Worm (Caenorhabditis elegans) whole organism, L3 larva: ENCODE measurements around the gene tph-1.

Experiments used
- R02D3.7 ChIP-seq: fragments of 150-350 bp; optimal IDR thresholded peaks from 2 replicates; lab custom pipeline; 2014; ENCODE audit warnings: missing biosample characterization, missing genetic modification characterization
- ZK546.5 ChIP-seq: sonication (generic microtip); optimal IDR thresholded peaks from 2 replicates; lab custom pipeline; 2017; ENCODE audit warnings: missing biosample characterization, missing genetic modification characterization
- aly-2 ChIP-seq: fragments of 150-350 bp; optimal IDR thresholded peaks from 2 replicates; lab custom pipeline; 2014; ENCODE audit warnings: missing biosample characterization, missing genetic modification characterization
- ama-1 ChIP-seq: fragments of 150-350 bp; optimal IDR thresholded peaks from 2 replicates; lab custom pipeline; 2018
- ceh-16 ChIP-seq: sonication (generic microtip); optimal IDR thresholded peaks from 2 replicates; lab custom pipeline; 2017; ENCODE audit warnings: missing biosample characterization, missing genetic modification characterization
- ceh-28 ChIP-seq: fragments of 150-350 bp; optimal IDR thresholded peaks from 2 replicates; lab custom pipeline; 2014; ENCODE audit warnings: missing biosample characterization, missing genetic modification reagents, missing genetic modification characterization
- ceh-82 ChIP-seq: fragments of 150-350 bp; optimal IDR thresholded peaks from 2 replicates; lab custom pipeline; 2014; ENCODE audit warnings: missing biosample characterization, missing genetic modification characterization
- ceh-9 ChIP-seq: sonication (generic microtip); optimal IDR thresholded peaks from 2 replicates; lab custom pipeline; 2018; ENCODE audit warnings: missing biosample characterization, missing genetic modification characterization
- daf-12 ChIP-seq: fragments of 150-350 bp; optimal IDR thresholded peaks from 2 replicates; lab custom pipeline; 2014; ENCODE audit warnings: missing biosample characterization, missing genetic modification reagents, missing genetic modification characterization
- egl-27 ChIP-seq: sonication (generic microtip); optimal IDR thresholded peaks from 4 replicates; lab custom pipeline; 2017; ENCODE audit warnings: missing biosample characterization, missing genetic modification reagents, missing genetic modification characterization
- egl-5 ChIP-seq: fragments of 150-350 bp; optimal IDR thresholded peaks from 2 replicates; lab custom pipeline; 2017; ENCODE audit warnings: missing biosample characterization, missing genetic modification reagents, missing genetic modification characterization, inconsistent platforms
- elt-1 ChIP-seq: fragments of 150-350 bp; optimal IDR thresholded peaks from 2 replicates; lab custom pipeline; 2014; ENCODE audit warnings: missing biosample characterization, missing genetic modification characterization
- elt-2 ChIP-seq: sonication (generic microtip); optimal IDR thresholded peaks from 2 replicates; lab custom pipeline; 2016; ENCODE audit warnings: missing genetic modification reagents, mild to moderate bottlenecking, missing genetic modification characterization, missing compliant biosample characterization
- elt-3 ChIP-seq, 3 experiments: fragments of 150-350 bp in 1 of 3; sonication (generic microtip) in 2 of 3; optimal IDR thresholded peaks; 2 replicates in 2 of 3; 4 replicates in 1 of 3; lab custom pipeline; 2014 to 2017; ENCODE audit warnings: missing biosample characterization in 3 of 3, missing genetic modification characterization in 3 of 3
- eor-1 ChIP-seq, 2 experiments: fragments of 150-350 bp; optimal IDR thresholded peaks; 2 replicates each; lab custom pipeline; 2014 to 2018; ENCODE audit warnings: missing biosample characterization in 2 of 2, missing genetic modification characterization in 2 of 2
- fkh-10 ChIP-seq: sonication (generic microtip); optimal IDR thresholded peaks from 2 replicates; lab custom pipeline; 2017; ENCODE audit warnings: missing biosample characterization, missing genetic modification reagents, missing genetic modification characterization
- fkh-2 ChIP-seq: fragments of 150-350 bp; optimal IDR thresholded peaks from 2 replicates; lab custom pipeline; 2014; ENCODE audit warnings: missing biosample characterization, missing genetic modification reagents, missing genetic modification characterization
- fos-1 ChIP-seq: fragments of 150-350 bp; optimal IDR thresholded peaks from 2 replicates; lab custom pipeline; 2014; ENCODE audit warnings: missing biosample characterization, missing genetic modification characterization
- hmg-11 ChIP-seq: sonication (generic microtip); optimal IDR thresholded peaks from 2 replicates; lab custom pipeline; 2016; ENCODE audit warnings: missing genetic modification characterization, missing compliant biosample characterization
- jun-1 ChIP-seq: fragments of 150-350 bp; optimal IDR thresholded peaks from 2 replicates; lab custom pipeline; 2014; ENCODE audit warnings: missing biosample characterization, missing genetic modification reagents, missing genetic modification characterization
- lin-15B ChIP-seq: fragments of 150-350 bp; optimal IDR thresholded peaks from 2 replicates; lab custom pipeline; 2014; ENCODE audit warnings: missing biosample characterization, missing genetic modification characterization
- lin-39 ChIP-seq: fragments of 150-350 bp; optimal IDR thresholded peaks from 2 replicates; lab custom pipeline; 2018; ENCODE audit warnings: missing biosample characterization, missing genetic modification reagents, missing genetic modification characterization
- lsy-12 ChIP-seq: sonication (generic microtip); optimal IDR thresholded peaks from 2 replicates; lab custom pipeline; 2016; ENCODE audit warnings: mild to moderate bottlenecking, missing genetic modification characterization, missing compliant biosample characterization
- mdl-1 ChIP-seq: fragments of 150-350 bp; optimal IDR thresholded peaks from 2 replicates; lab custom pipeline; 2014; ENCODE audit warnings: missing biosample characterization, missing genetic modification characterization
- mml-1 ChIP-seq: fragments of 150-350 bp; sonication (generic microtip); optimal IDR thresholded peaks from 3 replicates; lab custom pipeline; 2014; ENCODE audit warnings: missing biosample characterization, missing genetic modification characterization
- nfya-1 ChIP-seq: sonication (generic microtip); optimal IDR thresholded peaks from 2 replicates; lab custom pipeline; 2017; ENCODE audit warnings: missing genetic modification characterization, mild to moderate bottlenecking, missing compliant biosample characterization, antibody characterized with exemption, moderate library complexity; ENCODE audit not compliant: insufficient read depth
- nhr-11 ChIP-seq: fragments of 150-350 bp; optimal IDR thresholded peaks from 2 replicates; lab custom pipeline; 2014; ENCODE audit warnings: missing biosample characterization, missing genetic modification characterization
- nhr-12 ChIP-seq: fragments of 150-350 bp; optimal IDR thresholded peaks from 2 replicates; lab custom pipeline; 2014; ENCODE audit warnings: missing biosample characterization, missing genetic modification characterization
- nhr-23 ChIP-seq: fragments of 150-350 bp; optimal IDR thresholded peaks from 2 replicates; lab custom pipeline; 2014; ENCODE audit warnings: missing biosample characterization, missing genetic modification reagents, missing genetic modification characterization
- nhr-25 ChIP-seq: sonication (generic microtip); optimal IDR thresholded peaks from 2 replicates; lab custom pipeline; 2017; ENCODE audit warnings: missing biosample characterization, missing genetic modification characterization
- nhr-28 ChIP-seq: fragments of 150-350 bp; optimal IDR thresholded peaks from 2 replicates; lab custom pipeline; 2014; ENCODE audit warnings: missing biosample characterization, missing genetic modification characterization
- nhr-43 ChIP-seq: sonication (generic microtip); optimal IDR thresholded peaks from 2 replicates; lab custom pipeline; 2016; ENCODE audit warnings: mild to moderate bottlenecking, missing genetic modification characterization, missing compliant biosample characterization; ENCODE audit not compliant: poor library complexity, severe bottlenecking
- nhr-67 ChIP-seq: fragments of 150-350 bp; optimal IDR thresholded peaks from 2 replicates; lab custom pipeline; 2014; ENCODE audit warnings: missing biosample characterization, missing genetic modification characterization
- nhr-77 ChIP-seq: fragments of 150-350 bp; optimal IDR thresholded peaks from 2 replicates; lab custom pipeline; 2014; ENCODE audit warnings: missing biosample characterization, missing genetic modification characterization
- pqm-1 ChIP-seq: fragments of 150-350 bp; optimal IDR thresholded peaks from 2 replicates; lab custom pipeline; 2017; ENCODE audit warnings: missing biosample characterization, missing genetic modification characterization, inconsistent platforms
- skn-1 ChIP-seq: fragments of 150-350 bp; optimal IDR thresholded peaks from 2 replicates; lab custom pipeline; 2014; ENCODE audit warnings: missing biosample characterization, missing genetic modification characterization
- snpc-4 ChIP-seq: fragments of 150-350 bp; optimal IDR thresholded peaks from 2 replicates; lab custom pipeline; 2014; ENCODE audit warnings: missing biosample characterization, missing genetic modification characterization
- tbx-2 ChIP-seq: sonication (generic microtip); optimal IDR thresholded peaks from 2 replicates; lab custom pipeline; 2016; ENCODE audit warnings: mild to moderate bottlenecking, missing genetic modification characterization, missing compliant biosample characterization
- unc-62 ChIP-seq: fragments of 150-350 bp; sonication (generic microtip); optimal IDR thresholded peaks from 4 replicates; lab custom pipeline; 2014; ENCODE audit warnings: missing biosample characterization, missing genetic modification reagents, missing genetic modification characterization
- zag-1 ChIP-seq: fragments of 150-350 bp; optimal IDR thresholded peaks from 2 replicates; lab custom pipeline; 2014; ENCODE audit warnings: missing biosample characterization, missing genetic modification characterization
- ztf-11 ChIP-seq: fragments of 150-350 bp; optimal IDR thresholded peaks from 2 replicates; lab custom pipeline; 2014; ENCODE audit warnings: missing biosample characterization, missing genetic modification characterization
- ztf-4 ChIP-seq: fragments of 150-350 bp; optimal IDR thresholded peaks from 2 replicates; lab custom pipeline; 2014; ENCODE audit warnings: missing biosample characterization, missing genetic modification characterization

tph-1 gene

ce11 chrII:7523281-7523680 is 25.9 kb upstream of the tph-1 start, which contains the start of gene ZK1290.15:
Gene ZK1290.15, plus strand, starts transcription at chrII:7523581.
- TF ChIP-seq aly-2 (tag; lab: Kevin White, UChicago) = no peak
- TF ChIP-seq eor-1 (tag; optimal IDR thresholded peaks at IDR 0.05; lab: Kevin White, UChicago) = no peak
- no peak for TF ChIP-seq jun-1 (tag; lab: Kevin White, UChicago)
- TF ChIP-seq R02D3.7 (tag; lab: Kevin White, UChicago) = no peak
- no peak for TF ChIP-seq elt-2
- no peak for TF ChIP-seq elt-3 (tag; optimal IDR thresholded peaks at IDR 0.05; lab: Kevin White, UChicago)
- TF ChIP-seq nhr-67 (tag; lab: Kevin White, UChicago) = no peak
- TF ChIP-seq ceh-9 (tag; lab: Kevin White, UChicago) = no peak

ce11 chrII:7525458-7525857 is 23.7 kb upstream of the tph-1 start, which contains the start of the genes ZK1290.7 and rnh-1.1:
Gene ZK1290.7, minus strand, starts transcription at chrII:7525558.
Gene rnh-1.1, plus strand, starts transcription at chrII:7525738.
- TF ChIP-seq nhr-43 (tag; lab: Kevin White, UChicago) (no peak), daf-12 (tag; lab: Kevin White, UChicago) (no peak), lsy-12 (no peak), unc-62 (no peak), nhr-11 (tag; lab: Kevin White, UChicago) (no peak), nhr-28 (no peak), aly-2 (tag; lab: Kevin White, UChicago) (no peak), ZK546.5 (tag; lab: Kevin White, UChicago) (no peak), ceh-82 (tag; lab: Kevin White, UChicago) (no peak), elt-2 (no peak)

ce11 chrII:7528210-7528609 is 20.9 kb upstream of the tph-1 start:
- TF ChIP-seq jun-1 (tag; lab: Kevin White, UChicago) = peak; percentile 45
- peak; percentile 94 for TF ChIP-seq nhr-43 (tag; lab: Kevin White, UChicago)
- no peak for TF ChIP-seq nhr-12 (tag; lab: Kevin White, UChicago)
- TF ChIP-seq pqm-1 = peak; percentile 78
- TF ChIP-seq elt-1 = no peak
- no peak for TF ChIP-seq ceh-16 (tag; lab: Kevin White, UChicago)
- TF ChIP-seq fkh-2 = no peak
- peak; percentile 6 for TF ChIP-seq ceh-28 (tag; lab: Kevin White, UChicago)
- TF ChIP-seq nhr-25 (tag; lab: Kevin White, UChicago) = peak; percentile 57
- TF ChIP-seq mml-1 (tag; lab: Kevin White, UChicago) = peak; percentile 39
- TF ChIP-seq fkh-10 (GFP tag; lab: Kevin White, UChicago) = no peak
- TF ChIP-seq nhr-28 = no peak
- no peak for TF ChIP-seq snpc-4 (tag; lab: Kevin White, UChicago)
- TF ChIP-seq R02D3.7 (tag; lab: Kevin White, UChicago) = no peak
- peak; percentile 25 for TF ChIP-seq tbx-2 (tag; lab: Kevin White, UChicago)
- TF ChIP-seq nhr-23 (tag; lab: Kevin White, UChicago) = peak; percentile 89
- TF ChIP-seq fos-1 (tag; lab: Kevin White, UChicago) = no peak
- TF ChIP-seq nhr-11 (tag; lab: Kevin White, UChicago) = no peak
- TF ChIP-seq ZK546.5 (tag; lab: Kevin White, UChicago) = no peak
- TF ChIP-seq elt-2 = peak; percentile 86

ce11 chrII:7529078-7529683 is 20.0 kb upstream of the tph-1 start, which contains the start of gene ZK1290.5:
Gene ZK1290.5, plus strand, starts transcription at chrII:7529643.
- TF ChIP-seq lsy-12 (peak; percentile 84), ztf-4 (tag; lab: Kevin White, UChicago) (peak; percentile 35), fos-1 (tag; lab: Kevin White, UChicago) (peak; percentile 60), skn-1 (peak; percentile 71), nfya-1 (tag; lab: Kevin White, UChicago) (peak; percentile 87), fkh-10 (GFP tag; lab: Kevin White, UChicago) (no peak), mml-1 (tag; lab: Kevin White, UChicago) (peak; percentile 75), lin-15B (tag; lab: Kevin White, UChicago) (peak; percentile 58), nhr-43 (tag; lab: Kevin White, UChicago) (peak; percentile 91), hmg-11 (tag; lab: Kevin White, UChicago) (no peak), ceh-82 (tag; lab: Kevin White, UChicago) (no peak), ZK546.5 (tag; lab: Kevin White, UChicago) (no peak), R02D3.7 (tag; lab: Kevin White, UChicago) (no peak), ama-1 (lab: Kevin White, UChicago) (no peak), nhr-25 (tag; lab: Kevin White, UChicago) (peak; percentile 86), ceh-28 (tag; lab: Kevin White, UChicago) (peak; percentile 60), elt-3 (tag; optimal IDR thresholded peaks at IDR 0.05; lab: Kevin White, UChicago) (peak; percentile 1 to 61 (median 49)), ztf-11 (tag; lab: Kevin White, UChicago) (no peak), jun-1 (tag; lab: Kevin White, UChicago) (peak; percentile 93), zag-1 (tag; lab: Kevin White, UChicago) (no peak), elt-1 (peak; percentile 20), mdl-1 (tag; lab: Kevin White, UChicago) (peak; percentile 53), nhr-28 (no peak), nhr-23 (tag; lab: Kevin White, UChicago) (peak; percentile 92), lin-39 (tag; lab: Kevin White, UChicago) (peak; percentile 67), egl-27 (peak; percentile 77), pqm-1 (peak; percentile 73), snpc-4 (tag; lab: Kevin White, UChicago) (peak; percentile 35), unc-62 (peak; percentile 34), elt-2 (peak; percentile 94), nhr-11 (tag; lab: Kevin White, UChicago) (peak; percentile 80), egl-5 (tag; lab: Kevin White, UChicago) (peak; percentile 51), nhr-77 (tag; lab: Kevin White, UChicago) (no peak)
